Worm (Caenorhabditis elegans) whole organism, late embryonic: Measurements from ENCODE around the gene C30A5.16.

ENCODE experiments used
- F13H6.1 ChIP-seq: sonication (generic microtip); optimal IDR thresholded peaks from 2 replicates; lab custom pipeline; 2016; ENCODE audit warnings: missing genetic modification characterization, missing compliant biosample characterization
- ama-1 ChIP-seq: fragments of 150-350 bp; optimal IDR thresholded peaks from 2 replicates; lab custom pipeline; 2014
- ceh-9 ChIP-seq: sonication (generic microtip); optimal IDR thresholded peaks from 2 replicates; lab custom pipeline; 2016; ENCODE audit warnings: mild to moderate bottlenecking, missing genetic modification characterization, inconsistent platforms, missing compliant biosample characterization
- che-1 ChIP-seq: sonication (generic microtip); optimal IDR thresholded peaks from 2 replicates; lab custom pipeline; 2016; ENCODE audit warnings: mild to moderate bottlenecking, missing genetic modification characterization, missing compliant biosample characterization
- dve-1 ChIP-seq: sonication (generic microtip); optimal IDR thresholded peaks from 2 replicates; lab custom pipeline; 2017; ENCODE audit warnings: antibody characterized with exemption, mild to moderate bottlenecking, missing genetic modification characterization, missing compliant biosample characterization
- elt-2 ChIP-seq: sonication (generic microtip); optimal IDR thresholded peaks from 2 replicates; lab custom pipeline; 2016; ENCODE audit warnings: missing genetic modification reagents, missing genetic modification characterization, missing compliant biosample characterization
- ets-4 ChIP-seq: sonication (generic microtip); optimal IDR thresholded peaks from 2 replicates; lab custom pipeline; 2016; ENCODE audit warnings: missing genetic modification characterization, missing compliant biosample characterization
- eyg-1 ChIP-seq: sonication (generic microtip); optimal IDR thresholded peaks from 2 replicates; lab custom pipeline; 2016; ENCODE audit warnings: missing genotype, missing genetic modification characterization, missing compliant biosample characterization
- hlh-8 ChIP-seq: sonication (generic microtip); optimal IDR thresholded peaks from 2 replicates; lab custom pipeline; 2016; ENCODE audit warnings: missing genotype, missing genetic modification characterization, missing compliant biosample characterization
- pat-9 ChIP-seq: fragments of 200-800 bp; sonication (Bioruptor generic); optimal IDR thresholded peaks from 2 replicates; lab custom pipeline; 2018; ENCODE audit warnings: mild to moderate bottlenecking, missing genetic modification characterization, moderate library complexity, missing compliant biosample characterization
- pha-4 ChIP-seq: fragments of 150-350 bp; optimal IDR thresholded peaks from 2 replicates; lab custom pipeline; 2018; ENCODE audit warnings: missing biosample characterization, missing genetic modification reagents, missing genetic modification characterization
- pqm-1 ChIP-seq: sonication (generic microtip); optimal IDR thresholded peaks from 2 replicates; lab custom pipeline; 2016; ENCODE audit warnings: missing genetic modification characterization, missing compliant biosample characterization
- sox-4 ChIP-seq: sonication (generic microtip); optimal IDR thresholded peaks from 2 replicates; lab custom pipeline; 2017; ENCODE audit warnings: mild to moderate bottlenecking, missing genetic modification characterization, inconsistent platforms, missing compliant biosample characterization
- tbx-7 ChIP-seq: sonication (generic microtip); optimal IDR thresholded peaks from 2 replicates; lab custom pipeline; 2016; ENCODE audit warnings: missing genotype, missing genetic modification characterization, missing compliant biosample characterization

ce11 chrIII:8201760-8202159, 16.3 kb upstream of the C30A5.16 start:
- TF ChIP-seq ama-1, result no peak
- no peak for TF ChIP-seq pha-4 (tag; lab: Kevin White, UChicago)
- TF ChIP-seq sox-4 (tag; lab: Kevin White, UChicago), result no peak
- no peak for TF ChIP-seq elt-2
- no peak for TF ChIP-seq eyg-1 (tag; lab: Kevin White, UChicago)
- TF ChIP-seq ceh-9 (tag; lab: Kevin White, UChicago), result no peak
- no peak for TF ChIP-seq dve-1 (tag; lab: Kevin White, UChicago)
- no peak for TF ChIP-seq ets-4 (tag; lab: Kevin White, UChicago)
- no peak for TF ChIP-seq pat-9 (tag; lab: Kevin White, UChicago)
- no peak for TF ChIP-seq che-1 (tag; lab: Kevin White, UChicago)
- TF ChIP-seq tbx-7 (tag; lab: Kevin White, UChicago), result no peak
- no peak for TF ChIP-seq pqm-1 (tag; lab: Kevin White, UChicago)
- no peak for TF ChIP-seq F13H6.1
- no peak for TF ChIP-seq hlh-8
